Worm (Caenorhabditis elegans): ENCODE data around the gene ztf-28.

The ztf-28 gene

ce11 chrV:2110368-2110767, 19.9 kb downstream of the ztf-28 start, which contains the start of gene F22F7.3:
Gene F22F7.3 (plus strand): TSS chrV:2110668.
- no peak for TF ChIP-seq nhr-28 (tag; optimal IDR thresholded peaks at IDR 0.05)
- TF ChIP-seq egl-27 (tag; optimal IDR thresholded peaks at IDR 0.05), result no peak
- no peak for TF ChIP-seq aly-2 (tag; optimal IDR thresholded peaks at IDR 0.05)
- TF ChIP-seq nhr-10 (tag; optimal IDR thresholded peaks at IDR 0.05), result no peak
- TF ChIP-seq mxl-3 (GFP tag; optimal IDR thresholded peaks at IDR 0.05), result no peak
- no peak for TF ChIP-seq zfp-2 (tag; optimal IDR thresholded peaks at IDR 0.05)
- TF ChIP-seq lin-39 (tag; optimal IDR thresholded peaks at IDR 0.05), result no peak
- TF ChIP-seq aha-1 (tag), result no peak

DNA sequence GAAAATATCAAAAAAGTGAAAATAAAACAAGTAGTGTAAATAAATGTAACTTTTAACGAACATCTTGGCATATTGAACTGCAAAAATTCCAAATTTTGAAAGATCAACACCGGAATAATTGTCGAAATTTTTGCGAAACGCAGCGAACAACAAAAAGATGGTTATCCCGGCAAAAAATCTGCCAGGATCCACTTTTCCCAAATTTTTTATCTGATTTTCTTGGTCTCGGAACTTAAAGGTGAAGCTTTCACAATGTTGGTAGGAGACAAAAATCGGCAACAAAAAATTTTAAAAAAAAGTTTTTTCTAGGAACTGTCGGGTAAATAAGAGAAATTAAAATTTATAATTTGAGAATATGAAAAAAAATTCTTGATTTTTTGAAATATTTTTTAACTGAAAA, 28.1 kb downstream of the ztf-28 start, which contains the start of gene bgnt-1.2:
bgnt-1.2 (minus strand) TSS at position 101 of the 400 bp plus-strand sequence.
- TF ChIP-seq nhr-11 (tag; optimal IDR thresholded peaks at IDR 0.05), result no peak
- TF ChIP-seq ama-1 (optimal IDR thresholded peaks at IDR 0.05), result no peak
- TF ChIP-seq dve-1 (tag; optimal IDR thresholded peaks at IDR 0.05; ENCODE audit: insufficient read depth), result no peak
- no peak for TF ChIP-seq unc-39 (tag; optimal IDR thresholded peaks at IDR 0.05)

ce11 chrV:2119529-2119928, 29.1 kb downstream of the ztf-28 start, which contains the start of gene F22F7.11:
Gene F22F7.11 (plus strand): TSS chrV:2119829.
- TF ChIP-seq D1046.2 (GFP tag; IDR thresholded peaks at IDR 0.05) (no peak), nhr-42 (GFP tag; IDR thresholded peaks at IDR 0.05) (no peak), nhr-111 (GFP tag; optimal IDR thresholded peaks at IDR 0.05) (no peak), arid-1 (GFP tag; conservative IDR thresholded peaks at IDR 0.05) (no peak), ztf-11 (tag; optimal IDR thresholded peaks at IDR 0.05) (no peak), aha-1 (tag) (no peak), ZK337.2 (GFP tag; IDR thresholded peaks at IDR 0.05) (no peak), ama-1 (optimal IDR thresholded peaks at IDR 0.05) (no peak), mxl-2 (GFP tag; conservative IDR thresholded peaks at IDR 0.05) (no peak), ceh-62 (tag; optimal IDR thresholded peaks at IDR 0.05) (no peak), egl-43 (GFP tag; IDR thresholded peaks at IDR 0.05) (no peak), lin-1 (GFP tag; IDR thresholded peaks at IDR 0.05) (no peak), lsy-2 (tag; optimal IDR thresholded peaks at IDR 0.05) (no peak), madf-5 (GFP tag; IDR thresholded peaks at IDR 0.05) (no peak), dmd-8 (GFP tag; IDR thresholded peaks at IDR 0.05) (no peak), mxl-3 (GFP tag; optimal IDR thresholded peaks at IDR 0.05) (no peak), gei-8 (GFP tag; optimal IDR thresholded peaks at IDR 0.05) (no peak), pha-4 (GFP tag; IDR thresholded peaks at IDR 0.05) (no peak), pha-4 (tag; optimal IDR thresholded peaks at IDR 0.05) (no peak), vab-7 (GFP tag; IDR thresholded peaks at IDR 0.05) (no peak), sdz-12 (GFP tag; optimal IDR thresholded peaks at IDR 0.05) (no peak)

DNA sequence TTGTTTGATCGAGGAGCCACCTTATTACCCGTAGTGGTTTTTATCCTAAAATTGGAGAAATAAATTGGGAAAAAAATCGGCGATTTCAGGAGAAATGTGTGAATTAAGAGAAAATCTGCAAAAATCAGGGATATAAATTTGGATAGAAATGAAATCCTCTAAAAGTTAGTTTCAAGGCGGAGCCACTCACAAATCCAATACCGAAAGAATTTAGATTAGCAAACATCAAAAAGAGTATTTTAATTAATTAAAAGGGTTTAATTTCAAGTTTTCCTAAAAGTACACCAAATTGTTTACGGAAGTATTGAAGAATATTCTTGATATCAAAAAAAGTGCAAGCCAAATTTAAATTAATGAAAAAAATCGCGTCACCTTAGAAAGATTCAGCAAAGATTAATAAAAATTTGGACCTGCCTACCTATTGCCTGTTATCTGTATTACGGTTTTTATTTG, 31.5 kb downstream of the ztf-28 start, which contains the start of gene F22F7.8:
F22F7.8 (minus strand) TSS at position 51 of the 453 bp plus-strand sequence.
- TF ChIP-seq F37D6.2 (tag; optimal IDR thresholded peaks at IDR 0.05) (no peak), aha-1 (tag) (peak; percentile 91)

DNA sequence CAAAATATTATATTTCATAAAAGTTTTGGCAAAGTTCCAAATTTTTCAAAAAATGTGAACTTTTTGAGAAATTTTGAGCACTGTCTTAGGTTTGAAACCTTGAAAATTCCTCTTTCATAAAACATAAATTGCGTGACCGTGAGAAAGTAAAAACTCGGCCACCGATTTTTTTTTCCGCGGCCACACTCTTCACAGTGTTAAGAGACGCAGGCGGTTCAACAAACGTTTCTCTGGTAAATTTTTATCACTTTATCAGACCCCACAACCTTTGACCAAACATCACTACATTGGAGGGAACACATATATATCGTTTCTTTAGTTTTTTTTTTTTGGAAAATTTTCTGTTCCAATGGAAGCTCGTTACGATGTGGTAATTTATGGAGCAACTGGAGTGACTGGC, 32.0 kb downstream of the ztf-28 start, which contains the start of gene F22F7.2:
F22F7.2 (plus strand) TSS at position 266 of the 400 bp plus-strand sequence.
- TF ChIP-seq dmd-6 (GFP tag; IDR thresholded peaks at IDR 0.05) (peak; percentile 32), tra-1 (GFP tag; IDR thresholded peaks at IDR 0.05) (peak; percentile 53; the same call in 1 of the 2 replicates), nhr-25 (tag; optimal IDR thresholded peaks at IDR 0.05; ENCODE audit: borderline replicate concordance, insufficient read depth) (no peak), ama-1 (optimal IDR thresholded peaks at IDR 0.05) (no peak), nhr-41 (GFP tag; IDR thresholded peaks at IDR 0.05) (0 out of 2 replicates have a peak, but pooled peaks have one; percentile 17), lir-3 (tag; optimal IDR thresholded peaks at IDR 0.05) (no peak), mes-2 (tag; optimal IDR thresholded peaks at IDR 0.05; ENCODE audit: poor library complexity, severe bottlenecking) (peak; percentile 63), cey-2 (tag; optimal IDR thresholded peaks at IDR 0.05; ENCODE audit: borderline replicate concordance, insufficient read depth) (no peak), ceh-20 (GFP tag; IDR thresholded peaks at IDR 0.05) (no peak), ces-1 (GFP tag; optimal IDR thresholded peaks at IDR 0.05) (no peak), nhr-11 (tag; optimal IDR thresholded peaks at IDR 0.05) (no peak), nhr-28 (tag; optimal IDR thresholded peaks at IDR 0.05) (peak; percentile 39), ceh-28 (tag; optimal IDR thresholded peaks at IDR 0.05) (no peak), mdt-29 (GFP tag; IDR thresholded peaks at IDR 0.05) (no peak), nhr-42 (GFP tag; IDR thresholded peaks at IDR 0.05) (no peak), dve-1 (tag; optimal IDR thresholded peaks at IDR 0.05; ENCODE audit: insufficient read depth) (peak; percentile 43), php-3 (GFP tag; IDR thresholded peaks at IDR 0.05) (peak; percentile 27; the same call in 1 of the 2 replicates), aha-1 (tag) (no peak), nhr-237 (tag; optimal IDR thresholded peaks at IDR 0.05) (no peak)

Data from whole organism, L4 larva.